Fruit fly (Drosophila melanogaster): ENCODE results near the gene alphaTub85E.
A peak's percentile ranks its signal among the peaks of the same experiment; 100 is the strongest.
"Not testable (repeated sequence)": the region's sequence is repeated elsewhere in the genome, so short reads cannot be mapped to it uniquely, and the experiment has no call there.

alphaTub85E gene

DNA sequence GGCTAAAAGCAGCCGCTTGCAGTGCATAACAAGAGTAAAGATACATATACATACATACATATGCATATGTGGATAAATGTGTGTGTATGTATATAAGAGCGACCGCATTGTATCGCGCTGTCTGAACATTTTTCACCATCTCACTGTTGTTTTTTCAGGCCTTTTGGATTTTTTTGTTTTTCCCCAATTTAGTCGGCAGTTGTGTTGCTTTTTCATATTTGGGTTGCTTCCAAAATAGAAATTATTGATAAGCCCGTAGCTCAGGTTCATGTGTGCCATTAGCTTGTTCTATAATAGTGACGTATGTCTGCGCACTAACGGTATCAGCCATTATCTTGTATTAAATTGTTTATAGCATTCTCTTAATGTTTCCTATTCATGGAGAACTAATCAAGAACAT is 32.5 kb downstream of the alphaTub85E start (continued):
- TF ChIP-seq lola (GFP tag; optimal IDR thresholded peaks at IDR 0.05) (no peak), CG10979 (tag; optimal IDR thresholded peaks at IDR 0.05) (no peak), Tbp (GFP tag; optimal IDR thresholded peaks at IDR 0.05) (no peak), CG13296 (GFP tag; optimal IDR thresholded peaks at IDR 0.05) (no peak), z (GFP tag; IDR thresholded peaks at IDR 0.05) (no peak)

dm6 chr3R:9694999-9695398 is 38.1 kb downstream of the alphaTub85E start:
- TF ChIP-seq B-H2 (GFP tag; optimal IDR thresholded peaks at IDR 0.05): no peak
- TF ChIP-seq CTCF (GFP tag; optimal IDR thresholded peaks at IDR 0.05): peak; percentile 86
- TF ChIP-seq CG10979 (tag; optimal IDR thresholded peaks at IDR 0.05): peak; percentile 92
- peak; percentile 26 for TF ChIP-seq Med (GFP tag)

- TF ChIP-seq corto (GFP tag; optimal IDR thresholded peaks at IDR 0.05); CG3995 (GFP tag; optimal IDR thresholded peaks at IDR 0.05); NFAT (GFP tag; IDR thresholded peaks at IDR 0.05): not testable (repeated sequence)
Observed at dm6 chr3R:9692675-9693129, 40.3 kb downstream of the alphaTub85E start, which contains the start of the genes Unc-115b, p24-2 and CG32939. Gene Unc-115b (minus strand): TSS chr3R:9692775. Gene p24-2 (minus strand): TSS chr3R:9692794. Gene CG32939 (plus strand): TSS chr3R:9693079.

DNA sequence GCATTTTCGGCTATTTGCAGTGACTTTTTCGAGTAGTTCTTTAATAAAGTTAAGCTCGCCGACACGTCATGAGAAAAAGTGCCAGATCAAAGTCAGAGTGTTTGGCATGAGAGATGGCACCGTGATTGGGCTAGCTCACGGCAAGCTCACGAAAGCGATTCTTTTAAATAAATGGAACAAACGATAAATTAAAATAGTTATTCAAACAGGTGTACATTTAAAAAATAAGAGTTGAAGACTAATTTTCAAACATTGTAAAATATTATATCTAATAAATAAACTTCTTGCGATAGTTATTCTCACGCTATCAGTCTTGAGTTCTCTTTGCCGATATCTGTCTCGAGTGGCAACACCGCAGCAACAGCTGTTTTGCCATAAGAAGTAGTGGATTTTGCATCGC is 47.7 kb downstream of the alphaTub85E start, which contains the start of the genes eca and CG18542:
TSS of gene eca (minus strand) at position 101 of the 400 bp plus-strand sequence.
TSS of gene CG18542 (plus strand) at position 385 of the 400 bp plus-strand sequence.
- not testable (repeated sequence) for TF ChIP-seq pho (GFP tag; optimal IDR thresholded peaks at IDR 0.05); pan (optimal IDR thresholded peaks at IDR 0.05); pan (GFP tag; optimal IDR thresholded peaks at IDR 0.05 in 1 of 2, IDR thresholded peaks at IDR 0.05 in 1 of 2); CG6854 (GFP tag; optimal IDR thresholded peaks at IDR 0.05)

DNA sequence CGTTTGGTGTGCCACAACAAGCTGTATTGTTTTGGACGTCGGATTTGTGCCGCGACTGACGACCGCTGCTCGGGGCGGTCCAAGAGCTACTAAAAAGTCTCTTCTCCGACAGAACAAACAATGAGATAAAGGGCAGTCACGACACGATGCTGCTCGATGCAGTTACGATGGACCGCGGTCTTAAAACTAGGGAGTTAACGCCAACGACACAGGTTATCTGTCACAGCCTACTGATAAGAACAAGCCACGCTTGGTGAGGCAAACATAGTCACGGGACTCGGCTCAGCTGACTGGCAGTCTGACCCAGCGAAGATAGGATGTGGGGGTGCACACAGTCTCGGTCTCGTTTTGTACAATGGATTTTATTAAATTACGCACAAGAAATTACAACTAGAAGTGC is 48.9 kb downstream of the alphaTub85E start, which contains the start of gene CG9444:
TSS of gene CG9444 (minus strand) at position 140 of the 400 bp plus-strand sequence.
- TF ChIP-seq Deaf1 (tag; optimal IDR thresholded peaks at IDR 0.05) (peak; percentile 42), CG15479 (GFP tag; optimal IDR thresholded peaks at IDR 0.05) (peak; percentile 66), D19B (GFP tag; optimal IDR thresholded peaks at IDR 0.05) (no peak), TFAM (GFP tag; optimal IDR thresholded peaks at IDR 0.05) (no peak), row (GFP tag; IDR thresholded peaks at IDR 0.05) (no peak), zfh1 (GFP tag; IDR thresholded peaks at IDR 0.05) (no peak), luna (GFP tag; optimal IDR thresholded peaks at IDR 0.05) (no peak), Hr78 (GFP tag; optimal IDR thresholded peaks at IDR 0.05) (peak in 1 of 2 experiments; percentile 50), Xbp1 (GFP tag; optimal IDR thresholded peaks at IDR 0.05) (no peak), disco-r (GFP tag; optimal IDR thresholded peaks at IDR 0.05) (no peak), CG2202 (tag; optimal IDR thresholded peaks at IDR 0.05) (no peak)

DNA sequence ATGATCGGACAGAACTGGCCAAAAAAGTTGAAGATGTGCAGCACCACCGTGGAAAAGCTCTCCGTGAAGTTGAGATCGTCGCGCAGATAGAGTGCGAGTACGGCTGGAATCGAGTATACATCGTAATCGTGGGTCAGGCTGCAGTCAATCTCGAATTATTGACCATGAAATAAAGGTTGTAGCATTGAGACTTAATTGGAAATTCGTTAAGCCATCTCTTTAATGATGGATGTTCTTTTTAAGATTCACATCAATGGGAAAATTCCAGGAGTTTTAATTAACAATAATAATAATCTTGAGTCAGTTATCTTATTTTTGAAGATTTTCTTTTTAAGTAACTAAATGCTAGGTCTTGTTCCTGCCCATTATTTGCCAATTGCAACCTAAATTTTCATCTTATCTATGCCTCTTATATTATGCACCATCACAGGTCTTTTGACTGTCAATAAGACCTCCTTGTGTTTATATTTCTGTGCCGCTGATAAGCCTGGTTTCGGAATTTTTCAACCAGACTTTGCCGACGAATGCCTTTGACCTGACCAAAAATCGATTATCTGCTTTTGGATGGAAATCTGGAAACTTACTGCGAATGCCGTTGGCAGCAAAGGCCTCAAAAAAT is 49.9 kb downstream of the alphaTub85E start:
- TF ChIP-seq CG11247 (GFP tag; IDR thresholded peaks at IDR 0.05) (no peak), CG15479 (GFP tag; optimal IDR thresholded peaks at IDR 0.05) (peak; percentile 56)

Measured in whole organism, embryonic.